Fruit fly (Drosophila melanogaster) whole organism, prepupa: ENCODE measurements around the gene CG3597.
A peak's percentile ranks its signal among the peaks of the same experiment; 100 is the strongest.

ENCODE experiments used
- Blimp-1 ChIP-seq: fragments of 200-800 bp; sonication (Bioruptor generic); optimal IDR thresholded peaks from 3 replicates; lab custom pipeline; 2017; ENCODE audit warnings: missing biosample characterization, missing genetic modification characterization, mild to moderate bottlenecking, moderate library complexity, missing genetic modification reagents
- CG10631 ChIP-seq: fragments of 200-800 bp; sonication (Bioruptor generic); optimal IDR thresholded peaks from 2 replicates; lab custom pipeline; 2016; ENCODE audit warnings: missing biosample characterization, missing genetic modification characterization
- CG11294 ChIP-seq: fragments of 200-800 bp; sonication (Bioruptor generic); IDR thresholded peaks from 2 replicates; pipeline ENCODE4 v1.3.6; 2022; ENCODE audit warnings: missing biosample characterization, missing genetic modification characterization
- CG11762 ChIP-seq: fragments of 200-800 bp; sonication (Bioruptor generic); optimal IDR thresholded peaks from 3 replicates; lab custom pipeline; 2016; ENCODE audit warnings: missing biosample characterization, missing genetic modification characterization; ENCODE audit not compliant: insufficient read depth
- CG11902 ChIP-seq: fragments of 200-800 bp; sonication (Bioruptor generic); optimal IDR thresholded peaks from 3 replicates; lab custom pipeline; 2016; ENCODE audit warnings: missing biosample characterization, missing genetic modification characterization
- CG15336 ChIP-seq: fragments of 200-800 bp; sonication (Bioruptor generic); IDR thresholded peaks from 2 replicates; pipeline ENCODE4 v1.3.6; 2022; ENCODE audit warnings: missing biosample characterization, missing genetic modification characterization
- CG1621 ChIP-seq: fragments of 200-800 bp; sonication (Bioruptor generic); optimal IDR thresholded peaks from 3 replicates; lab custom pipeline; 2018; ENCODE audit warnings: missing biosample characterization, mild to moderate bottlenecking, missing genetic modification characterization
- CG16779 ChIP-seq: fragments of 200-800 bp; sonication (Bioruptor generic); optimal IDR thresholded peaks from 3 replicates; lab custom pipeline; 2017; ENCODE audit warnings: missing biosample characterization, mild to moderate bottlenecking, missing genetic modification characterization
- CG31627 ChIP-seq: fragments of 200-800 bp; sonication (Bioruptor generic); optimal IDR thresholded peaks from 3 replicates; lab custom pipeline; 2016; ENCODE audit warnings: missing biosample characterization, missing genetic modification characterization
- CG34406 ChIP-seq: fragments of 200-800 bp; sonication (Bioruptor generic); optimal IDR thresholded peaks from 3 replicates; lab custom pipeline; 2016; ENCODE audit warnings: missing biosample characterization, missing genetic modification characterization
- CG3919 ChIP-seq: fragments of 200-800 bp; sonication (Bioruptor generic); optimal IDR thresholded peaks from 3 replicates; lab custom pipeline; 2016; ENCODE audit warnings: missing biosample characterization, missing genetic modification characterization
- CG4318 ChIP-seq: fragments of 200-800 bp; sonication (Bioruptor generic); optimal IDR thresholded peaks from 3 replicates; lab custom pipeline; 2017; ENCODE audit warnings: missing biosample characterization, mild to moderate bottlenecking, missing genetic modification characterization
- CG6163 ChIP-seq: fragments of 200-800 bp; sonication (Bioruptor generic); IDR thresholded peaks from 3 replicates; pipeline ENCODE4 v1.3.6; 2022; ENCODE audit warnings: missing biosample characterization, missing genetic modification characterization
- CG6276 ChIP-seq: fragments of 200-800 bp; sonication (Bioruptor generic); optimal IDR thresholded peaks from 2 replicates; lab custom pipeline; 2017; ENCODE audit warnings: missing biosample characterization, mild to moderate bottlenecking, missing genetic modification characterization
- CG6792 ChIP-seq: fragments of 200-800 bp; sonication (Bioruptor generic); optimal IDR thresholded peaks from 3 replicates; lab custom pipeline; 2016; ENCODE audit warnings: missing biosample characterization, missing genetic modification characterization
- CG6808 ChIP-seq: fragments of 200-800 bp; sonication (Bioruptor generic); optimal IDR thresholded peaks from 3 replicates; lab custom pipeline; 2017; ENCODE audit warnings: missing biosample characterization, missing genetic modification characterization, mild to moderate bottlenecking, moderate library complexity, missing genetic modification reagents
- CG6854 ChIP-seq: fragments of 200-800 bp; sonication (Bioruptor generic); optimal IDR thresholded peaks from 2 replicates; lab custom pipeline; 2017; ENCODE audit warnings: missing biosample characterization, mild to moderate bottlenecking, missing genetic modification characterization
- CG7368 ChIP-seq: fragments of 200-800 bp; sonication (Bioruptor generic); optimal IDR thresholded peaks from 3 replicates; lab custom pipeline; 2016; ENCODE audit warnings: missing biosample characterization, missing genetic modification characterization
- CG8119 ChIP-seq: fragments of 200-800 bp; sonication (Bioruptor generic); IDR thresholded peaks from 3 replicates; pipeline ENCODE4 v1.3.6; 2022; ENCODE audit warnings: missing biosample characterization, missing genetic modification characterization
- CG8319 ChIP-seq: fragments of 200-800 bp; sonication (Bioruptor generic); optimal IDR thresholded peaks from 3 replicates; lab custom pipeline; 2016; ENCODE audit warnings: missing biosample characterization, missing genetic modification characterization
- CG9139 ChIP-seq: fragments of 200-800 bp; sonication (Bioruptor generic); optimal IDR thresholded peaks from 3 replicates; lab custom pipeline; 2017; ENCODE audit warnings: missing biosample characterization, mild to moderate bottlenecking, missing genetic modification characterization
- Eip75B ChIP-seq: fragments of 200-800 bp; sonication (Bioruptor generic); optimal IDR thresholded peaks from 3 replicates; lab custom pipeline; 2016; ENCODE audit warnings: missing biosample characterization, missing genetic modification characterization
- Eip93F ChIP-seq: fragments of 200-800 bp; sonication (Bioruptor generic); optimal IDR thresholded peaks from 2 replicates; lab custom pipeline; 2016; ENCODE audit warnings: missing biosample characterization, mild to moderate bottlenecking, missing genetic modification characterization
- Ets21C ChIP-seq: fragments of 200-800 bp; sonication (Bioruptor generic); optimal IDR thresholded peaks from 3 replicates; lab custom pipeline; 2016; ENCODE audit warnings: missing biosample characterization, missing genetic modification characterization
- Lpt ChIP-seq: fragments of 200-800 bp; sonication (Bioruptor generic); optimal IDR thresholded peaks from 3 replicates; lab custom pipeline; 2016; ENCODE audit warnings: missing biosample characterization, missing genetic modification characterization
- Met ChIP-seq: fragments of 200-800 bp; sonication (Bioruptor generic); optimal IDR thresholded peaks from 3 replicates; lab custom pipeline; 2016; ENCODE audit warnings: missing biosample characterization, missing genetic modification characterization
- Smox ChIP-seq: fragments of 200-800 bp; sonication (Bioruptor generic); optimal IDR thresholded peaks from 3 replicates; lab custom pipeline; 2016; ENCODE audit warnings: missing biosample characterization, missing genetic modification characterization
- Sox102F ChIP-seq: fragments of 200-800 bp; sonication (Bioruptor generic); optimal IDR thresholded peaks from 2 replicates; lab custom pipeline; 2016; ENCODE audit warnings: missing biosample characterization, mild to moderate bottlenecking, missing genetic modification characterization
- Sox14 ChIP-seq: fragments of 200-800 bp; sonication (Bioruptor generic); optimal IDR thresholded peaks from 3 replicates; lab custom pipeline; 2016; ENCODE audit warnings: missing biosample characterization, missing genetic modification characterization
- acj6 ChIP-seq: fragments of 200-800 bp; sonication (Bioruptor generic); optimal IDR thresholded peaks from 3 replicates; lab custom pipeline; 2016; ENCODE audit warnings: missing biosample characterization, missing genetic modification characterization
- dac ChIP-seq: fragments of 200-800 bp; sonication (Bioruptor generic); optimal IDR thresholded peaks from 2 replicates; lab custom pipeline; 2017; ENCODE audit warnings: missing biosample characterization, mild to moderate bottlenecking, missing genetic modification characterization
- dsx ChIP-seq: fragments of 200-800 bp; optimal IDR thresholded peaks from 3 replicates; lab custom pipeline; 2019; ENCODE audit warnings: missing biosample characterization, mild to moderate bottlenecking, missing genetic modification characterization, moderate library complexity; ENCODE audit not compliant: poor library complexity, severe bottlenecking
- eg ChIP-seq: fragments of 200-800 bp; sonication (Bioruptor generic); IDR thresholded peaks from 3 replicates; pipeline ENCODE4 v1.3.6; 2022; ENCODE audit warnings: missing biosample characterization, missing genetic modification characterization
- esn ChIP-seq: fragments of 200-800 bp; sonication (Bioruptor generic); optimal IDR thresholded peaks from 2 replicates; lab custom pipeline; 2016; ENCODE audit warnings: missing biosample characterization, mild to moderate bottlenecking, missing genetic modification characterization, moderate library complexity
- fkh ChIP-seq: fragments of 200-800 bp; sonication (Bioruptor generic); optimal IDR thresholded peaks from 3 replicates; lab custom pipeline; 2017; ENCODE audit warnings: missing biosample characterization, mild to moderate bottlenecking, missing genetic modification characterization, moderate library complexity
- lz ChIP-seq: fragments of 200-800 bp; sonication (Bioruptor generic); optimal IDR thresholded peaks from 3 replicates; lab custom pipeline; 2016; ENCODE audit warnings: missing biosample characterization, missing genetic modification characterization
- spab ChIP-seq: fragments of 200-800 bp; sonication (Bioruptor generic); optimal IDR thresholded peaks from 2 replicates; lab custom pipeline; 2017; ENCODE audit warnings: missing biosample characterization, mild to moderate bottlenecking, missing genetic modification characterization, missing genetic modification reagents
- ss ChIP-seq, 2 experiments: fragments of 200-800 bp; sonication (Bioruptor generic); optimal IDR thresholded peaks; 2 replicates in 1 of 2; 3 replicates in 1 of 2; lab custom pipeline; 2017 to 2018; ENCODE audit warnings: mild to moderate bottlenecking in 2 of 2, missing biosample characterization in 2 of 2, missing genetic modification characterization in 2 of 2, moderate library complexity in 1 of 2
- topi ChIP-seq: fragments of 200-800 bp; sonication (Bioruptor generic); optimal IDR thresholded peaks from 3 replicates; lab custom pipeline; 2016; ENCODE audit warnings: missing biosample characterization, missing genetic modification characterization
- vri ChIP-seq: fragments of 200-800 bp; sonication (Bioruptor generic); optimal IDR thresholded peaks from 3 replicates; lab custom pipeline; 2016; ENCODE audit warnings: missing biosample characterization, mild to moderate bottlenecking, missing genetic modification characterization

CG3597 gene

dm6 chr2L:2363626-2364147 is 7.6 kb downstream of the CG3597 start (continued):
- TF ChIP-seq Eip75B (GFP tag; lab: Kevin White, UChicago) (peak; percentile 96), CG34406 (GFP tag; lab: Kevin White, UChicago) (peak; percentile 96), CG4318 (peak; percentile 91), lz (GFP tag; lab: Kevin White, UChicago) (peak; percentile 92), Smox (GFP tag; lab: Kevin White, UChicago) (peak; percentile 95), Blimp-1 (GFP tag; lab: Kevin White, UChicago) (peak; percentile 86), Ets21C (peak; percentile 64), Eip93F (GFP tag; lab: Kevin White, UChicago) (peak; percentile 93), CG7368 (GFP tag; lab: Kevin White, UChicago) (peak; percentile 90), dac (GFP tag; lab: Kevin White, UChicago) (peak; percentile 52), CG8319 (GFP tag; lab: Kevin White, UChicago) (peak; percentile 81), topi (GFP tag; lab: Kevin White, UChicago) (peak; percentile 94), ss (GFP tag; optimal IDR thresholded peaks at IDR 0.05; lab: Kevin White, UChicago) (peak; percentile 95 to 97), CG3919 (peak; percentile 95)

- no peak for TF ChIP-seq Sox102F
- no peak for TF ChIP-seq CG6163
- peak; percentile 13 for TF ChIP-seq CG6792 (GFP tag; lab: Kevin White, UChicago)
- TF ChIP-seq CG3919, result no peak
- peak; percentile 30 for TF ChIP-seq CG1621
- 0 out of 3 replicates have a peak, but pooled peaks have one; percentile 30 for TF ChIP-seq CG8119 (GFP tag; lab: Robert Waterston, UW)
- peak; percentile 21 for TF ChIP-seq Met (GFP tag; lab: Kevin White, UChicago)
- no peak for TF ChIP-seq eg
- TF ChIP-seq fkh (GFP tag; lab: Kevin White, UChicago), result peak; percentile 51
- TF ChIP-seq spab (GFP tag; lab: Kevin White, UChicago), result peak; percentile 40
- no peak for TF ChIP-seq CG11902 (GFP tag; lab: Kevin White, UChicago)
- TF ChIP-seq CG15336, result peak; percentile 54
- TF ChIP-seq CG31627 (GFP tag; lab: Kevin White, UChicago), result no peak
- no peak for TF ChIP-seq CG11294 (GFP tag; lab: Robert Waterston, UW)
- peak; percentile 56 for TF ChIP-seq Lpt
- TF ChIP-seq CG11762, result no peak
- TF ChIP-seq CG4318, result no peak
- TF ChIP-seq Sox14 (GFP tag; lab: Kevin White, UChicago), result peak; percentile 10
- TF ChIP-seq CG16779 (tag; lab: Kevin White, UChicago), result peak; percentile 43
- peak; percentile 3 for TF ChIP-seq topi (GFP tag; lab: Kevin White, UChicago)
- no peak for TF ChIP-seq CG34406 (GFP tag; lab: Kevin White, UChicago)
- TF ChIP-seq CG10631, result no peak
- TF ChIP-seq Blimp-1 (GFP tag; lab: Kevin White, UChicago), result peak; percentile 89
- no peak for TF ChIP-seq vri
- TF ChIP-seq esn (GFP tag; lab: Kevin White, UChicago), result no peak
- no peak for TF ChIP-seq Smox (GFP tag; lab: Kevin White, UChicago)
- TF ChIP-seq ss (GFP tag; optimal IDR thresholded peaks at IDR 0.05; lab: Kevin White, UChicago), result peak; percentile 74 to 82
- TF ChIP-seq acj6 (GFP tag; lab: Kevin White, UChicago), result no peak
- peak; percentile 70 for TF ChIP-seq CG9139 (GFP tag; lab: Kevin White, UChicago)
- TF ChIP-seq dsx (GFP tag; lab: Kevin White, UChicago), result peak; percentile 45
- TF ChIP-seq CG6276 (GFP tag; lab: Kevin White, UChicago), result peak; percentile 59
- TF ChIP-seq CG6808 (GFP tag; lab: Kevin White, UChicago), result peak; percentile 62
- peak; percentile 53 for TF ChIP-seq CG6854
- peak; percentile 23 for TF ChIP-seq CG7368 (GFP tag; lab: Kevin White, UChicago)
Observed at dm6 chr2L:2362808-2363394, 8.4 kb downstream of the CG3597 start.
